Fruit fly (Drosophila melanogaster) whole organism: ENCODE results near the gene VhaM9.7-a.

ENCODE experiments used
- Dll ChIP-seq: fragments of >200 bp; optimal IDR thresholded peaks from 2 replicates; lab custom pipeline; 2017
- usp ChIP-seq: fragments of >200 bp; optimal IDR thresholded peaks from 2 replicates; lab custom pipeline; 2017; ENCODE audit warnings: missing biosample characterization, missing genetic modification characterization, mixed read lengths

dm6 chr3L:4228187-4228836, 34.2 kb upstream of the VhaM9.7-a start:
- TF ChIP-seq usp = no peak
- peak; percentile 5 for TF ChIP-seq Dll (lab: Kevin White, UChicago)
